Worm (Caenorhabditis elegans): ENCODE measurements around the gene T02C12.5.

DNA sequence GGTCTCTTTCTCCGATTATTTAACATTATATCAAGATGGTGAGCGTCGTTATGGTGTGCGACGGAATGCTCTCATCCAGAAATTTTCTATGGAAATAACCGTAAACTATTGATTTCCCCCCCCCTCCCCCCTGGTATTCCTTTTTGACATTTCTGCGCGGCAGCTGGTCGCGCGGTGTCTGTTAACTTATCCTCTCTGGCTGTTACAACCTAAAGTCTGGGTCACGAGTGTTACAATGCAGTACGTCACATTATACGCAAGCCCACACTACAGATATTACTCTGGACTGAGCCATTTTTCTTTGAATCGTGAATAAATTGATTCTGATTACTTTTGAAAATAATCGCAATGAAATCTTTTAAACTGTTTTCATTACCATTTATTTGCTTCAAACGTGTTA, 21.2 kb upstream of the T02C12.5 start:
- TF ChIP-seq ztf-11 (tag; optimal IDR thresholded peaks at IDR 0.05): no peak
- TF ChIP-seq unc-39 (tag; optimal IDR thresholded peaks at IDR 0.05): no peak
- no peak for TF ChIP-seq snpc-4 (tag; optimal IDR thresholded peaks at IDR 0.05)
- TF ChIP-seq elt-1 (tag; optimal IDR thresholded peaks at IDR 0.05; ENCODE audit: borderline replicate concordance, insufficient read depth): no peak
- TF ChIP-seq sptf-1 (tag; optimal IDR thresholded peaks at IDR 0.05): no peak
- no peak for TF ChIP-seq M03D4.4 (tag; optimal IDR thresholded peaks at IDR 0.05)
- no peak for TF ChIP-seq nhr-12 (tag; optimal IDR thresholded peaks at IDR 0.05)
- no peak for TF ChIP-seq lin-13 (tag; optimal IDR thresholded peaks at IDR 0.05)
- no peak for TF ChIP-seq elt-3 (tag; optimal IDR thresholded peaks at IDR 0.05)
- TF ChIP-seq pha-4 (tag; optimal IDR thresholded peaks at IDR 0.05): no peak
- no peak for TF ChIP-seq ceh-39 (tag; optimal IDR thresholded peaks at IDR 0.05)
- no peak for TF ChIP-seq nhr-76 (tag; optimal IDR thresholded peaks at IDR 0.05)
- no peak for TF ChIP-seq ceh-43 (GFP tag; optimal IDR thresholded peaks at IDR 0.05)
